Fruit fly (Drosophila melanogaster): ENCODE measurements around the gene SPE.
A peak's percentile ranks its signal among the peaks of the same experiment; 100 is the strongest.

SPE gene

dm6 chr3R:23674369-23674768 is 11.7 kb upstream of the SPE start:
- no peak for TF ChIP-seq CrebA (GFP tag; optimal IDR thresholded peaks at IDR 0.05; ENCODE audit: borderline replicate concordance)
- no peak for TF ChIP-seq Hr83 (GFP tag; optimal IDR thresholded peaks at IDR 0.05; ENCODE audit: poor library complexity, severe bottlenecking)
- TF ChIP-seq GATAd (GFP tag; optimal IDR thresholded peaks at IDR 0.05) = no peak
- TF ChIP-seq CG9705 (GFP tag; optimal IDR thresholded peaks at IDR 0.05) = no peak
- no peak for TF ChIP-seq Abd-B (GFP tag; optimal IDR thresholded peaks at IDR 0.05)
- TF ChIP-seq Hr78 (GFP tag; optimal IDR thresholded peaks at IDR 0.05) = no peak
- TF ChIP-seq Hnf4 (GFP tag; optimal IDR thresholded peaks at IDR 0.05) = no peak
- TF ChIP-seq Dfd (GFP tag; optimal IDR thresholded peaks at IDR 0.05) = no peak
- no peak for TF ChIP-seq Rel (GFP tag; optimal IDR thresholded peaks at IDR 0.05)
- TF ChIP-seq Rel (tag; optimal IDR thresholded peaks at IDR 0.05) = no peak
- TF ChIP-seq Jra (GFP tag; optimal IDR thresholded peaks at IDR 0.05) = no peak
- TF ChIP-seq dsf (GFP tag; optimal IDR thresholded peaks at IDR 0.05; ENCODE audit: borderline replicate concordance) = no peak
- TF ChIP-seq ey (GFP tag; optimal IDR thresholded peaks at IDR 0.05) = no peak
- TF ChIP-seq CG32264 (GFP tag; optimal IDR thresholded peaks at IDR 0.05) = no peak
- TF ChIP-seq pan (optimal IDR thresholded peaks at IDR 0.05) = no peak
- no peak for TF ChIP-seq rgr (GFP tag; optimal IDR thresholded peaks at IDR 0.05)
- no peak for TF ChIP-seq h (GFP tag; optimal IDR thresholded peaks at IDR 0.05)

dm6 chr3R:23675646-23676045 is 10.4 kb upstream of the SPE start:
- TF ChIP-seq fru (GFP tag; optimal IDR thresholded peaks at IDR 0.05) (no peak), Sp1 (GFP tag; optimal IDR thresholded peaks at IDR 0.05) (no peak)

dm6 chr3R:23677058-23677457 is 9.0 kb upstream of the SPE start, which contains the start of gene GILT3:
Gene GILT3, plus strand, starts transcription at chr3R:23677358.
- TF ChIP-seq Sp1 (GFP tag; optimal IDR thresholded peaks at IDR 0.05) (no peak), pan (optimal IDR thresholded peaks at IDR 0.05) (no peak), CG32264 (GFP tag; optimal IDR thresholded peaks at IDR 0.05) (no peak), N (GFP tag; optimal IDR thresholded peaks at IDR 0.05) (no peak), foxo (GFP tag; optimal IDR thresholded peaks at IDR 0.05) (no peak), usp (GFP tag; optimal IDR thresholded peaks at IDR 0.05) (no peak), Myc (optimal IDR thresholded peaks at IDR 0.05) (no peak)

- TF ChIP-seq sv (GFP tag; optimal IDR thresholded peaks at IDR 0.05) (peak; percentile 85), CG32264 (GFP tag; optimal IDR thresholded peaks at IDR 0.05) (peak; percentile 45), ey (GFP tag; optimal IDR thresholded peaks at IDR 0.05) (peak; percentile 79), jim (GFP tag; optimal IDR thresholded peaks at IDR 0.05) (no peak), lola (GFP tag; optimal IDR thresholded peaks at IDR 0.05) (no peak), tai (GFP tag; optimal IDR thresholded peaks at IDR 0.05) (no peak), brk (GFP tag; optimal IDR thresholded peaks at IDR 0.05) (no peak), Hr83 (GFP tag; optimal IDR thresholded peaks at IDR 0.05; ENCODE audit: poor library complexity, severe bottlenecking) (no peak), sage (GFP tag; optimal IDR thresholded peaks at IDR 0.05) (peak; percentile 87), dmrt93B (GFP tag; optimal IDR thresholded peaks at IDR 0.05) (peak; percentile 83), Jra (GFP tag; optimal IDR thresholded peaks at IDR 0.05) (peak; percentile 39), dl (GFP tag; optimal IDR thresholded peaks at IDR 0.05; ENCODE audit: insufficient read depth in 1 of 2, partially characterized antibody in 2 of 2) (no peak), HLH106 (tag; optimal IDR thresholded peaks at IDR 0.05) (peak; percentile 87), dsf (GFP tag; optimal IDR thresholded peaks at IDR 0.05; ENCODE audit: borderline replicate concordance) (no peak), GATAd (GFP tag; optimal IDR thresholded peaks at IDR 0.05) (peak; percentile 8), Mio (GFP tag; optimal IDR thresholded peaks at IDR 0.05) (no peak), h (GFP tag; optimal IDR thresholded peaks at IDR 0.05) (peak; percentile 90), Rel (GFP tag; optimal IDR thresholded peaks at IDR 0.05) (peak; percentile 3), Rel (tag; optimal IDR thresholded peaks at IDR 0.05) (peak; percentile 65), woc (GFP tag; optimal IDR thresholded peaks at IDR 0.05) (no peak), Sp1 (GFP tag; optimal IDR thresholded peaks at IDR 0.05) (peak; percentile 91), Hnf4 (GFP tag; optimal IDR thresholded peaks at IDR 0.05) (no peak), Myc (optimal IDR thresholded peaks at IDR 0.05) (no peak), CrebA (GFP tag; optimal IDR thresholded peaks at IDR 0.05; ENCODE audit: borderline replicate concordance) (peak; percentile 28), N (GFP tag; optimal IDR thresholded peaks at IDR 0.05) (no peak), Hr78 (GFP tag; optimal IDR thresholded peaks at IDR 0.05) (no peak), Vsx2 (GFP tag; optimal IDR thresholded peaks at IDR 0.05; ENCODE audit: partially characterized antibody) (peak; percentile 57), Dfd (GFP tag; optimal IDR thresholded peaks at IDR 0.05) (no peak), CG9705 (GFP tag; optimal IDR thresholded peaks at IDR 0.05) (peak; percentile 66), br (GFP tag; optimal IDR thresholded peaks at IDR 0.05) (peak; percentile 81), rgr (GFP tag; optimal IDR thresholded peaks at IDR 0.05) (peak; percentile 91), fru (GFP tag; optimal IDR thresholded peaks at IDR 0.05) (peak; percentile 88), usp (GFP tag; optimal IDR thresholded peaks at IDR 0.05) (no peak), Abd-B (GFP tag; optimal IDR thresholded peaks at IDR 0.05) (no peak), foxo (GFP tag; optimal IDR thresholded peaks at IDR 0.05) (peak in 1 of 2 experiments; percentile 91), OdsH (GFP tag; optimal IDR thresholded peaks at IDR 0.05) (peak; percentile 89), Dif (GFP tag; optimal IDR thresholded peaks at IDR 0.05; ENCODE audit: partially characterized antibody) (peak; percentile 53), psq (GFP tag; optimal IDR thresholded peaks at IDR 0.05) (peak; percentile 86), pan (optimal IDR thresholded peaks at IDR 0.05) (no peak)
Observed at dm6 chr3R:23678349-23679193, 7.5 kb upstream of the SPE start, which contains the start of gene GILT2. Gene GILT2, plus strand, starts transcription at chr3R:23678895.

All from whole organism, wandering third instar larva.